Worm (Caenorhabditis elegans): Measurements from ENCODE around the gene srx-78.

DNA sequence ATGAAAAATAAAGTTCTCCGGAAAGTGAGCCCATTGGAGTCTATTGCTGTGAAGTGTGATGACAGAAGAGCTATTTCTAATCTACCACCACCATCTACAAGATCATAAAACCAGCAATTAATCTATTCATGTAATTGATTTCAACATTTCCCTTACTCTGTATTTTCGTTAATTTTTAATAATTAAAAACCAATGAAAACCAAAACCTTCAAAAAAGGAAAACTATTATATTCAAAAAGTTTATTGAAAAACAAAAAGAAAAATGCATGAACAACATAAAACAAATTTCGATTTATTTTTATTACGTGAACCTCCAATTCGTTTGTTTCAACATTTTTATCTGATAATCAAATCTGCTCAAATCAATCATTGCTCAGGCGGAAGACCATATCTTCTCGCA lies 4.6 kb downstream of the srx-78 start, which contains the start of gene C01G10.1:
- TF ChIP-seq B0019.2 (GFP tag; conservative IDR thresholded peaks at IDR 0.05) (no peak), efl-1 (GFP tag; optimal IDR thresholded peaks at IDR 0.05) (no peak), ztf-18 (tag; optimal IDR thresholded peaks at IDR 0.05) (no peak), lin-54 (GFP tag; optimal IDR thresholded peaks at IDR 0.05) (no peak), lin-26 (GFP tag; IDR thresholded peaks at IDR 0.05) (no peak), ama-1 (optimal IDR thresholded peaks at IDR 0.05) (no peak), ama-1 (GFP tag; optimal IDR thresholded peaks at IDR 0.05) (no peak)
